Worm (Caenorhabditis elegans): ENCODE results near the gene F21G4.3.

Gene F21G4.3

ce11 chrX:9899426-9900131, 4.6 kb downstream of the F21G4.3 start, which contains the start of gene phf-34:
Gene phf-34 (minus strand): TSS chrX:9899476.
- TF ChIP-seq ztf-16 (tag; optimal IDR thresholded peaks at IDR 0.05) = no peak
- TF ChIP-seq ceh-6 (GFP tag; optimal IDR thresholded peaks at IDR 0.05) = no peak
- TF ChIP-seq sox-4 (tag; optimal IDR thresholded peaks at IDR 0.05) = no peak
- TF ChIP-seq C08G9.2 (tag; optimal IDR thresholded peaks at IDR 0.05) = no peak
- no peak for TF ChIP-seq hlh-6 (tag; optimal IDR thresholded peaks at IDR 0.05)
- TF ChIP-seq pat-9 (tag; optimal IDR thresholded peaks at IDR 0.05) = no peak
- peak; percentile 67 for TF ChIP-seq nfya-1 (tag; optimal IDR thresholded peaks at IDR 0.05)
- TF ChIP-seq K02D7.2 (tag; optimal IDR thresholded peaks at IDR 0.05) = no peak
- no peak for TF ChIP-seq F13H6.1 (tag; optimal IDR thresholded peaks at IDR 0.05)
- TF ChIP-seq ceh-48 (tag; optimal IDR thresholded peaks at IDR 0.05) = no peak
- no peak for TF ChIP-seq npax-4 (tag; optimal IDR thresholded peaks at IDR 0.05)
- no peak for TF ChIP-seq syd-9 (tag; optimal IDR thresholded peaks at IDR 0.05)
- TF ChIP-seq madf-2 (tag; optimal IDR thresholded peaks at IDR 0.05) = no peak
- TF ChIP-seq hlh-15 (tag; optimal IDR thresholded peaks at IDR 0.05) = no peak
- TF ChIP-seq hlh-8 (tag; optimal IDR thresholded peaks at IDR 0.05) = no peak
- TF ChIP-seq C38D4.7 (GFP tag; optimal IDR thresholded peaks at IDR 0.05) = no peak
- no peak for TF ChIP-seq elt-4 (tag; optimal IDR thresholded peaks at IDR 0.05)
- TF ChIP-seq lim-6 (tag; optimal IDR thresholded peaks at IDR 0.05) = no peak
- TF ChIP-seq ref-2 (tag; optimal IDR thresholded peaks at IDR 0.05) = no peak
- no peak for TF ChIP-seq sox-2 (GFP tag; IDR thresholded peaks at IDR 0.05)
- TF ChIP-seq eyg-1 (tag; optimal IDR thresholded peaks at IDR 0.05) = no peak
- TF ChIP-seq ceh-14 (tag; optimal IDR thresholded peaks at IDR 0.05) = no peak
- TF ChIP-seq unc-3 (GFP tag; conservative IDR thresholded peaks at IDR 0.05) = no peak
- no peak for TF ChIP-seq unc-3 (tag; optimal IDR thresholded peaks at IDR 0.05)
- no peak for TF ChIP-seq K09A11.1 (tag; optimal IDR thresholded peaks at IDR 0.05; ENCODE audit: insufficient read depth)
- TF ChIP-seq odd-2 (tag; optimal IDR thresholded peaks at IDR 0.05) = no peak
- TF ChIP-seq elt-2 (tag; optimal IDR thresholded peaks at IDR 0.05) = no peak
- no peak for TF ChIP-seq T23F11.4 (GFP tag; optimal IDR thresholded peaks at IDR 0.05)
- peak; percentile 74 for TF ChIP-seq ceh-31 (tag; optimal IDR thresholded peaks at IDR 0.05)
- TF ChIP-seq unc-42 (tag; optimal IDR thresholded peaks at IDR 0.05) = peak; percentile 67
- TF ChIP-seq ceh-9 (tag; optimal IDR thresholded peaks at IDR 0.05) = no peak
- TF ChIP-seq ceh-45 (GFP tag; IDR thresholded peaks at IDR 0.05) = no peak
- peak; percentile 38 for TF ChIP-seq hlh-30 (tag; optimal IDR thresholded peaks at IDR 0.05; ENCODE audit: insufficient read depth)
- no peak for TF ChIP-seq pha-2 (tag; optimal IDR thresholded peaks at IDR 0.05)
- no peak for TF ChIP-seq pqm-1 (tag; optimal IDR thresholded peaks at IDR 0.05)
- TF ChIP-seq lin-11 (tag; optimal IDR thresholded peaks at IDR 0.05) = no peak
- TF ChIP-seq mec-3 (tag; optimal IDR thresholded peaks at IDR 0.05; ENCODE audit: borderline replicate concordance) = no peak
- no peak for TF ChIP-seq rnt-1 (tag; optimal IDR thresholded peaks at IDR 0.05)
- peak; percentile 58 for TF ChIP-seq sdc-2 (tag; optimal IDR thresholded peaks at IDR 0.05)
- TF ChIP-seq gmeb-2 (tag; optimal IDR thresholded peaks at IDR 0.05) = no peak
- TF ChIP-seq ceh-22 (tag; optimal IDR thresholded peaks at IDR 0.05) = no peak
- no peak for TF ChIP-seq zip-5 (tag; optimal IDR thresholded peaks at IDR 0.05)
- TF ChIP-seq tbx-7 (tag; optimal IDR thresholded peaks at IDR 0.05) = no peak
- no peak for TF ChIP-seq hlh-13 (GFP tag; optimal IDR thresholded peaks at IDR 0.05)
- no peak for TF ChIP-seq ceh-24 (tag; optimal IDR thresholded peaks at IDR 0.05)
- TF ChIP-seq ceh-19 (GFP tag; optimal IDR thresholded peaks at IDR 0.05) = peak; percentile 43
- TF ChIP-seq pag-3 (tag; optimal IDR thresholded peaks at IDR 0.05; ENCODE audit: borderline replicate concordance) = no peak
- no peak for TF ChIP-seq che-1 (tag; optimal IDR thresholded peaks at IDR 0.05)
- TF ChIP-seq tbx-2 (tag; optimal IDR thresholded peaks at IDR 0.05) = peak; percentile 37
- no peak for TF ChIP-seq ttx-3 (tag; optimal IDR thresholded peaks at IDR 0.05)
- no peak for TF ChIP-seq ceh-2 (tag; optimal IDR thresholded peaks at IDR 0.05)
- peak; percentile 37 for TF ChIP-seq dve-1 (tag; optimal IDR thresholded peaks at IDR 0.05)

Data from whole organism, late embryonic.